Fruit fly (Drosophila melanogaster): Measurements from ENCODE around the gene CG7601.

The CG7601 gene

DNA sequence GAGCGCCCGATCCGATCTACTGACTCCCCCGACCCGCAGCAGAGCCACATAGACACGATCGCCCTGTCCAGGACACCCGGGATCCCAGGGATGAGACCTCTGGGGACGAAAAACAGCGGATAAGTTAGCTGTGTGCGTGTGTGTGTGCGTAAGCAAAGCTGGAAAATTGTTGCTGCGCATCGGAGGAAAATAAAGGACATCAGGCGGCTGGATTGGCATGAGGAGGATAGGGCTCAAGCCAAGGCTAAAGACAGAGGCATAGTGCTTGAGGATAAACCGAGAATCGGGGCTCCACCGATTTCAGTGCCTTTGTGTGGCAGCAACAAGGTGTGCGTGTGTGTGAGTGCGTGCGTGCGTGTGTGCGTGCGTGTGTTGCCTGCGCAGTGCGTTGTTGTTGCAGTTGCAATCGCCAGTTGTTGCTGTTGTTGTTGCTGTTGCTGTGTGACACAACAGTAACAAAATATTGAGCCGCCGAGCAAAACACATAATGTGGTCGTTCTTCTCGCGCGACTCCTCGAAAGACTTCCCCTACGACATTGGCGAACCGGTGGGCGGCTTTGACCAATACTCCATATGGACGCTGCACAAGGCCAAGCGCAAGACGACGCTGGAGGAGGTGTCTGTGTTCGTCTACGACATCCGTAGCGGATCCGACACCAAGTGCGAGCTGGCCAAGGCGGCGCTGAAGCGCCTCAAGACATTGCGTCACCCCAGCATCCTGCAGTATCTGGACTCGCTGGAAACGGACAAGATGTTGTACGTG is 12.9 kb upstream of the CG7601 start:
- TF ChIP-seq noc (tag; optimal IDR thresholded peaks at IDR 0.05), result no peak

DNA sequence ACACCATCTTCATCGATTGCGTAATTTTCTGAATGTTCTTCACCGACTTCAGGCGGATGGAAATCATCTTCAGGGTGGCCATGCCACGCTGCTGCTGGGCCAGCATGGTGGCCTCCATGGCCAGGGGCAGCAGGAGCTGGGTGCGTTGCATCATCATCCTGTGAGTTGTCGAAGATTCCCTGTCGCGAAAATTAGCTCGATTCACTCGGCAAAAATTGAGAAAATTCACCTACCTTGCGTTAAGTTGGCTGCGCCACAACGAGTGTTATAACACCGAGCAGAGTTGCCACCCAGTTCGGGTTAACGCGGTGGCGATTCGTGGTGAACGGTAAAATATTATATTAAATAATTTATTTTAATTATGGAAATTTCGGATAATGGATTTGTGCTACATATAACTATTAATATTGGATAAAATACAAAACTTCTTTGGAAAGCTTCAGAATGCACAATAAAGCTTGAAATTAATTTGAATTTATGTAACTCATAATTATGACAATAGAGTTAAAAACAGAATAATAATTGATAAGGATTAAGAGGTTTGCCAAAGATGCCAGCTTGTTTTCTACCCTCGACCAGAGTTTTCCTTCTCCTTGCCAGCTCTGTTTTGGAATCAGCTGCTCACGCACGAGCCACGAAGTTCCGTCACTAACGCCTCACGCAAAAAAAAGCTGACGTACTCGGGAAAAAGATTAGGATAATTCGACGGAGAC is 12.2 kb upstream of the CG7601 start, which contains the start of the genes ATPsyngamma and yata:
Gene ATPsyngamma (minus strand): TSS at position 573 of the 713 bp plus-strand sequence.
Gene yata (plus strand): TSS at position 629 of the 713 bp plus-strand sequence.
- no peak for TF ChIP-seq noc (tag; optimal IDR thresholded peaks at IDR 0.05)

DNA sequence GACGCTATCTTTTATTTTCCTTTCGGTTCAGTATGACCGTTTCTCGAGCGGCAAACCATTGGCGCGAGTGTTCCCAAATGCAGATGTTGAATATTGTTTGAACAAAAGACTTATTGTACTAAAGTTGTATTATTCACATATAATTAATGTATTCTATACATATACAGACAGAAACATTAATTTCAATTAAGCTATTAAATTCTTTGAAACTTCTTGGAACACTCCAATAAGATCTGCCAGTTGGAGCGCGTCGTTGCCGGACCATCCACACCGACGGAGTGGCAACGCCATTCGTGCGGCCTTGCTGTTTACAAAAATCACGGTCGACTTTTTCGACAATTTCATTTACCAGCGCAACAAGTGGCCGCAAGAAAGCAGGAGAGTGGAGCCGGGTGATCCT is 8.5 kb upstream of the CG7601 start, which contains the start of the genes Wdr24 and IntS11:
Gene Wdr24 (minus strand): TSS at position 37 of the 400 bp plus-strand sequence.
Gene IntS11 (plus strand): TSS at position 282 of the 400 bp plus-strand sequence.
- peak; percentile 88 for TF ChIP-seq noc (tag; optimal IDR thresholded peaks at IDR 0.05)

DNA sequence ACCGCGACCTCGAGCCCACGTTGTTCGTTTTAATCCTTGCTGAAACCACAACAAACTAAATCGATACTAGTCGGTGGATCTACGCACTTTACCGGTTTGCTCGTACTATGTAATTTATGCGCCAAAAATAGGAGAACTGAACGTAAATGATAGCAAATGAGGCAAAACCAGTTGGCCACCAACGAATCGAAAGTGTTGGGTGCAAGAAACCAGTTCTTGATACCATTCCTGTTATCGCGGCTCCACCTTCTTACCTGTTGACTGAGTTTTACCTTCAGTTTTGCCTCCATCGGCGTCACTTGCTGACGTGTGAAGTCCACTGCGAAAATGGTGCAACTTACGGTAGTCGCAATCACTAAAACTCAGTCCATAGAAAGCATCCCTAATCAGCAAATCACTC is 3.5 kb upstream of the CG7601 start:
- TF ChIP-seq noc (tag; optimal IDR thresholded peaks at IDR 0.05), result no peak

DNA sequence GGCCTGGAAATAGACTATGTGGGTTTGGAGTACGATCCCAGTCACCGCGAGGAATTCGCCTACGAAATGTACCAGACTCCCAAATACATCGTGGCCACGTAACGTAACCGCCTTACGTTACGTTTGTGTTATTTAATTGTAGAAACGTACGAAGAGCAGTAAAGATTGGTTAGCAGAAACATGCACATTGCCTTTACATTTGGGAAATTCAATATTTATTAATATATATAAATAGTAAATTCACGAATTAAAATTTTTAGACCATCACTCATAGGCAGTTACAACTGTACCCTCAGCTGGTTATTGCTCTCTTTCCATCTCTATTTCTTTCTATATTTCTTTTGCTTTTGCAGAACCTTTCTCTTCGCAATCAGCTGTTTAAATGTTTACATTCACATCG is 1.3 kb upstream of the CG7601 start, which contains the start of gene Gnpnat:
Gene Gnpnat (plus strand): TSS at position 385 of the 400 bp plus-strand sequence.
- peak; percentile 70 for TF ChIP-seq noc (tag; optimal IDR thresholded peaks at IDR 0.05)

DNA sequence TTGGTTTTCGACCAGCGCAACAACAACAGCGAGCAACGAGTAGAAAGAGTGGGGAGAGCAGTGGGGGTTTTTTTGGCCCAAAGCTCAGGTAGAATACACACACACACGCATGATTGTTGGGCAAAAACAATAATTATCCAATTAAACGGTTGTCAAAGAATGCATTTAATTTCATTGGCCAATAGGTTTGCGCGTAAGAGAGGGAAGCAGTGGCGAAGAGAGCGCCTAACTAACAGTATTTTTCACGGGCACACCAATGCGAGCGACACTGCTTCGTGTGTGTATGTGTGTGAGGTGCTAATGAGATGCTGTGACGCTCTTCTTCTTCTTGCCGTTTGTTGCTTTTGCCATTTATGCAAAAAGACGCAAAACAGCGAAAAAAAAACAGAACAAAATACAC is 10.3 kb downstream of the CG7601 start:
- TF ChIP-seq noc (tag; optimal IDR thresholded peaks at IDR 0.05), result no peak

DNA sequence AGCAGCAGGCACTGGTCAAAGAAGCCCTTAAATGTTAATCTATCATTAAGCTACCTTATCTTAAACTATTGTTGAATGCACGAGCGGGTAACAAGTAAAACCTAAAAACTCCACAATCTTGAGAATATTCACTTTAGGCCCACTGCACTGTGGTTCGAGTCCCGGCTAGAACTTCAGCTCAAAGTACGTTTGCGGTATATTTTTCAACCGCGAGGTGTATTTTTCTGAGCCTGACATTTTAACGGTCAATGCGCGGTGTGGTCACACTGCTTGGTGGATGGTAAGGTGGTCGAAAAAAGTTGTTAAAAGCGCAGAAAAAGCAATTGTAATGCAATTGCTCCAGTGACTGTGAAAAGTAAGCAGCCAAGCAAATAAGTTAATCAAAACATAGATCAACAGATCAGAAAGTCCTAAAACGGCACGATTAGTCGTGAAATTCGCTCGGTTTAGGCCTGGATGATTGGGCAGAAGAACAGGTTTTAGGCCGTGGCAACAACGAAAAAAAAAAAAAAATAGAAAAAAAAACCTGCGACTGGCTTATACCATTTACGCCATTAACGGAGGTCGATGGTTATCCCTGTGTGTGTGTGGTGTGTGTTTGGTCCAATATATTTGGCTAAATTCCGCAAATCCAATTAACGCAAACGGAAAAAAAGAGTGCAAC is 10.8 kb downstream of the CG7601 start, which contains the start of gene Kul:
Gene Kul (plus strand): TSS at position 254 of the 664 bp plus-strand sequence.
- TF ChIP-seq noc (tag; optimal IDR thresholded peaks at IDR 0.05), result no peak

DNA sequence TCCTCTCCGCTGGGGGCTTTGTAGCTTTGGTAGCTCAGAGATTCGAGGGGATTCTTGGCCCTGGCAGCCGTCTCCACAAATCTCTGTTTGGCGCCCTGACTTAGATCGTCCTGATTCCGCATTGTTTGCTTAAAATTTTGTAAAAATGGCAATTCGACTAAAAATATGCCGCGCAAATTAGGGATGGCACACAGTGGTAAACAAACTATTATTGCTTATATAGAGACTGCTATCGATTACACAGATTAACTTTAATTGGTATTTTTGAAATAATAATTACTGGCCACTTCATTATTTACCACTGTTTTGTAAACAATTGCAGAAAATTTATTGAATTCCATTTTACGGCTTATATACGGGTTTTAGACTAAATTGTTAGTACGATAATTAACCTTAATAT is 11.8 kb downstream of the CG7601 start, which contains the start of the genes Naa40 and CG18731:
Gene Naa40 (minus strand): TSS at position 206 of the 400 bp plus-strand sequence.
Gene CG18731 (plus strand): TSS at position 283 of the 400 bp plus-strand sequence.
- no peak for TF ChIP-seq noc (tag; optimal IDR thresholded peaks at IDR 0.05)

DNA sequence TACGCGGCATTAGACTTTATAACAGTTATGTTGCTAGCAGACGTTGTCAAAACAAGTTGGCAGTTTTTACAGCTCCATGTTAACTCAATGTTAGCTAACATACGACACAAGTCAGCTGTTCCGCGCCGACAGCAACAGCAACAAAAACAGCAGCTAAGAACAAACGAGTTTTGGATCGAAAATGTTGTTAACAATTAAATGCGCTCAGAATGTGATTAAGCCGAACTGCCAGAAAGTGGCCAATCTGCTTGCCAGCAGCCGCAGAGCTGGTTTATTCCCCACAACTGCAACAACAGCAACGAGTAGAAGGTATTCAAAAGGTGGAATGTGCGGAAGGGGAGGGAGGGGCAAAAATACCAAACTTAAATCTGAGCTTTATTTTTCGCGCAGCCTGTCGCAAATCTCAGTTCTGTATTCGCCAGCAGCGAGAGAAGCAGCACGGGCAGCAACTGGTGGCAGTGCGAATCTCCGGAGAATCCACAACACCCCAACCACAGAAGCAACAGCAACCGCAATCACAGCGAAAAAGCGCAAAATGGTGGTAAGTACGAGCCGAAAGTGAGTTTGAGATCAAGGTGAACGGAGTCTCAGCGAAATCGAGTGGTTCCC is 13.4 kb downstream of the CG7601 start, which contains the start of gene Pcd:
Gene Pcd (plus strand): TSS at position 116 of the 609 bp plus-strand sequence.
- TF ChIP-seq noc (tag; optimal IDR thresholded peaks at IDR 0.05), result no peak

DNA sequence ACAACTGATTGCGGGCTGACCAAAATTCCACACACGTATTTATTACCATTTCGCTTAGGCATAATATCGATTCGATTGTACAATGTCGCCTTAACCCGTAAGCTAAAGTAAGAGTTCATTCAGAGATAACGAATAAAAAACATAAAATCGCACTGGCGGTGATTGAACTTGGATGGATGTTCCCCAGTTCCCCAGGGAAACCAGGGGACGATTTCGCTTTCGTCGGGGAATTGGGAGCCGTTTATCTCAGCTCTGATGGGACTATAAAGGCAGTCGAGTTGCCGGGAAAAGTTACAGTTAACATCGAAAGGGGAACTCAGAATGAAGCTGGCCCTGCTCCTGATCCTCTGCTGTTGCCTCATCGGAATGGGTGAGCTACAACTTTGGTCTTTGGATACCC is 14.3 kb downstream of the CG7601 start, which contains the start of gene CG34296:
Gene CG34296 (plus strand): TSS at position 301 of the 400 bp plus-strand sequence.
- TF ChIP-seq noc (tag; optimal IDR thresholded peaks at IDR 0.05), result no peak

DNA sequence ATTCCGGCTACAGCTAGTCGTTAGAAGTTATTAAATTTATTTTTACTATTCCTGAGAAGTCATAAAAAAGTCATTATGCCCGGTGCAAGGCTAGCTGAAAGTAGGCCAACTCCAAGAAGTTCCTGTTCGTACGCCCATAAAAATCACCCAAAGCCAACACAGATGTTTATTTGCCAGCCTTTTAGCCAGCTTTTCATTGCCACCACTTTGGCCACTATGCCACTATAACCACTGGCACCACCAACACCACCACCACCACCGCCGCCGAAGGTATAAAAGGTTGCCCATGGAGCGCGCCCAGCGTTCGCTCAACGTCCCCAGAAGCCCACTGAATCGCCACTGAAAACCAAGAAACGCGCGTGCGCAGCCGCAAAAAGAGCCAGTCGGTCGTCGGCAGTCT is 18.2 kb downstream of the CG7601 start, which contains the start of gene CG15506:
Gene CG15506 (plus strand): TSS at position 301 of the 400 bp plus-strand sequence.
- TF ChIP-seq noc (tag; optimal IDR thresholded peaks at IDR 0.05), result no peak

DNA sequence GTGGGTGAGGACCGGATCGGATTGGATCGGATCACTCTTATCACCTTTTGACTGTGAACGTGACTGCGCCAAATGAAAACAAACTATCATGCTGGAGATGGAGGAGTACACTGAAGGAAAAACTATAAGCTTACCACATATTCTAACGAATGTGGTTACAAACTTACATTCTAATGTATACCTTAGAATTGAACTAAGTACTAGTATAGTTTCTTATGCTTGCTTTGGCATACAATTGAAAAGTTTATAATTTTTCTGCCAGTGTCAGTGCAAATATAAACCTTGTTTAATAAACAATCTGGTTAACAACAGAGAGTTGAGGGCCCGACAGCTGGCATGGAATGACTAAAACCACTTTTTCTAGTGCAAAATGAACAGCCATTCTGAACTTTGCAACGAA is 19.0 kb downstream of the CG7601 start:
- no peak for TF ChIP-seq noc (tag; optimal IDR thresholded peaks at IDR 0.05)

DNA sequence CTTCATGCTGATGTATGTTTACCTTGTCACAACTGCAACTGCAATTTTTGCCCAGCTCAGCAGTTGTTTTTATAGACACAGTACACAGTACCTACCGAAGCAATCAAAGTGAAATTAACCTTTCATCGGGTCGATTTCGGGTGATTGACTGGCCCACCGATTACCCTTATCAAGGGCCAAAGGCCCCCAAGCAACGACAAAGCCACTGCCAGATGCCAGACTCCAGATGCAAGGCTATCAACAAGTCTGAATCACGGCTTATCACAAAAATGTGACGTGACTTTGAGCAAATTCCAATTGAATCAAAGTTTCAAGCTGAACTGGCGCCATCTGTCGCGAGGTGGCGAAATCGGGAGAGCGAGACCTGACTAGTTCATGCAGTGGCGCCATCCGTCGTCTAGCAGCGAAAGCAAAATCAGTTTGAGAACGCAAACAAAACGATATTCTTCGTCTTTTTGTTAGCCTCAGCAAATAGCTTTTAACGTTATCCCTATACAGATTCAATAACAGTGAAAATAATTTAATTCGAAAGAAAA is 19.7 kb downstream of the CG7601 start, which contains the start of gene Obp99b:
Gene Obp99b (minus strand): TSS at position 115 of the 536 bp plus-strand sequence.
- TF ChIP-seq noc (tag; optimal IDR thresholded peaks at IDR 0.05), result no peak

DNA sequence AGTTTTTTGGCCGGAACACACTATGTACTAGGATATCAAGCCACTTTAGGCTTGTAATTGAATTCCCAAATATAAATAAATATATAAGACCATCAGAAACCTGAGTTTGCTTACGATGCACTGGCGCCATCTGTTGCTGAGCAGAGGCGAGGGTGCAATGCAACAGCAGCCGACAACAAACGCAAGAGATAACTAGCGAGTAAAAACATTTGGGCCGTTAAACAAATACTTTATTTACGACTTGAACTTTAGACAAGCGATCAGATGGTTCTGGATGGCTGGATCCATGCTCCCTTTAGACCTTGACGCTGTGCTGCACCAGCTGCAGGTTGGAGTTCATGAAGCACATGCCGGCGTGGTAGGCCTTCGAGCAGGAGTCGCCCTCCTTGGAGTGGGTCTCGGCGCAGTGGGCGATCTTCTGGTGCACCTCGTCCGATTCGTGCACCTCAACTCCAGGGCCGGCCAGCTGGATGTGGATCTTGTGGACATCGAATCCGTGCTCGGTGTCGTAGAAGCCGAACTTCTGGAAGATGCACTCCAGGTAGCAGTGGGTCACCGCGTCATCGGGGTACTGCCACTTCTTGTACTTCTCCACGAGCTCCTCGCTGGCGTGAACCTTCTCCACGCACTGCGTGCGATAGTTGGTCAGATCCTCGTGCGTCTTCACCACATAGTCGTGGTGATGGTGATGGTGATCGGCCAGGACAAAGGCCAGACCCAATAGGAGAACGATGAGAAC is 20.3 kb downstream of the CG7601 start:
- TF ChIP-seq noc (tag; optimal IDR thresholded peaks at IDR 0.05), result no peak
